Worm (Caenorhabditis elegans) whole organism, young adult: ENCODE measurements around the gene Y68A4A.13.
"Not testable (repeated sequence)": the region's sequence is repeated elsewhere in the genome, so short reads cannot be mapped to it uniquely, and the experiment has no call there.

Experiments
- ekl-4 ChIP-seq: fragments of 200-800 bp; sonication (Bioruptor generic); IDR thresholded peaks from 2 replicates; pipeline ENCODE4 v1.3.6; 2022; ENCODE audit warnings: missing genetic modification reagents, missing genetic modification characterization, missing compliant biosample characterization
- fkh-3 ChIP-seq: sonication (generic microtip); optimal IDR thresholded peaks from 2 replicates; lab custom pipeline; 2016; ENCODE audit warnings: mild to moderate bottlenecking, missing genetic modification characterization, missing compliant biosample characterization
- nhr-90 ChIP-seq: sonication (generic microtip); optimal IDR thresholded peaks from 2 replicates; lab custom pipeline; 2016; ENCODE audit warnings: missing genotype, mild to moderate bottlenecking, missing genetic modification characterization, missing compliant biosample characterization
- pha-4 ChIP-seq: fragments of 150-350 bp; sonication (generic microtip); optimal IDR thresholded peaks from 2 replicates; lab custom pipeline; 2014; ENCODE audit warnings: missing biosample characterization, missing genetic modification reagents, missing genetic modification characterization

- TF ChIP-seq pha-4 (tag; lab: Kevin White, UChicago); nhr-90 (tag; lab: Kevin White, UChicago); fkh-3 (tag; lab: Kevin White, UChicago); ekl-4 (GFP tag; lab: Robert Waterston, UW): not testable (repeated sequence)
Observed at ce11 chrV:17255028-17255427, 47.1 kb upstream of the Y68A4A.13 start, which contains the start of gene srh-116.
